Worm (Caenorhabditis elegans): ENCODE results near the gene eif-1.

eif-1 gene

ce11 chrII:5032669-5033068, 39.3 kb upstream of the eif-1 start (continued):
- peak; percentile 34 for TF ChIP-seq nhr-28 (tag; optimal IDR thresholded peaks at IDR 0.05)
- no peak for TF ChIP-seq mdt-29 (GFP tag; IDR thresholded peaks at IDR 0.05)
- TF ChIP-seq F44E2.7 (GFP tag; IDR thresholded peaks at IDR 0.05) = 0 out of 2 replicates have a peak, but pooled peaks have one; percentile 50
- peak; percentile 19 for TF ChIP-seq zfp-2 (tag; optimal IDR thresholded peaks at IDR 0.05)

DNA sequence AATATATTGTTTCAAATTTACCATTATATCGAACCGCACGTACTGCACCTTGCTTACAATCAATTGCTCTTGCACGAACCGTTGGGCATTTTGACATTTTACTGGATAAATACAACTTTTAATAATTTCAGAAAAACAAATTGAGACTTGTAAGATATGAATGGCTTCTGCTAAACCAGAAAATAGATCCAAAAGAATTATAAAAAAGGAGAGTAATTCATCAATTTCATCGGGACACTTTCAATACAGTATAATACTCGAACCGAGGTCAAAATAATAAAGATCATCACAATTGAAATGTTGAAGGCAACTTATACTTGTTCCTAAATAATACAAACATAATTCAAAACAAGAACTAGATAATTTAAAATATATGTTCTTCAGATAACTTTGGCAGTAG, 38.2 kb upstream of the eif-1 start, which contains the start of gene wdr-83:
Gene wdr-83 (minus strand): TSS at position 101 of the 400 bp plus-strand sequence.
- TF ChIP-seq Y5F2A.4 (GFP tag; optimal IDR thresholded peaks at IDR 0.05) (no peak), madf-5 (GFP tag; IDR thresholded peaks at IDR 0.05) (no peak), pqm-1 (tag; optimal IDR thresholded peaks at IDR 0.05) (no peak), lsy-2 (tag; optimal IDR thresholded peaks at IDR 0.05) (no peak), skn-1 (tag; optimal IDR thresholded peaks at IDR 0.05) (no peak), dmd-8 (GFP tag; IDR thresholded peaks at IDR 0.05) (no peak), Y48G9A.11 (GFP tag; IDR thresholded peaks at IDR 0.05) (no peak), php-3 (GFP tag; IDR thresholded peaks at IDR 0.05) (no peak), nhr-42 (GFP tag; IDR thresholded peaks at IDR 0.05) (no peak), dve-1 (tag; optimal IDR thresholded peaks at IDR 0.05; ENCODE audit: insufficient read depth) (no peak), nhr-28 (tag; optimal IDR thresholded peaks at IDR 0.05) (no peak), ceh-82 (tag; optimal IDR thresholded peaks at IDR 0.05) (no peak)

DNA sequence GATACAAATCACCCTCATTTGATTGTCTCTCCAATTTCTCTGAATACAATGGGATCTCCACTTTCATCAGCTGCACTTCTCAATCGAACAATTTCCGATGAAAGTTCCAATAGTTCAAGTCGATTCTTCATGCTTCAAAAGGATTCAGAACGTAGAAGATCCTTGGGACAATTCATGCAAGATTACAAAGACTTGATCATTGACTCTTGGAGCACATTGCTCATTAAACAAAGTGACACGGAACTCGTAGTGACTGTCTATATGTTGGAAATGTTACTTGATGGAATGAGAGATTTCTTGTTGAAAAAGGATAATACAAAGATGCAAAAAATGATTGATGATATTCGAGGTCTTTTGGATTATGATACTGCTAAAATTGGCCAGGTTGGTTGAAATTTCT, 34.6 kb upstream of the eif-1 start:
- TF ChIP-seq nhr-76 (tag; optimal IDR thresholded peaks at IDR 0.05) (no peak), unc-62 (GFP tag; optimal IDR thresholded peaks at IDR 0.05 in 1 of 2) (peak in 1 of 2 experiments; percentile 99), unc-62 (tag; optimal IDR thresholded peaks at IDR 0.05) (no peak)

ce11 chrII:5022381-5022855, 29.0 kb upstream of the eif-1 start, which contains the start of the genes nsy-1 and F59A6.13:
Gene nsy-1 (plus strand): TSS chrII:5022757.
Gene F59A6.13 (plus strand): TSS chrII:5022805.
- no peak for TF ChIP-seq Y75B8A.6 (GFP tag; IDR thresholded peaks at IDR 0.05)
- TF ChIP-seq mxl-2 (GFP tag; conservative IDR thresholded peaks at IDR 0.05) = no peak
- TF ChIP-seq mes-2 (tag; optimal IDR thresholded peaks at IDR 0.05; ENCODE audit: poor library complexity, severe bottlenecking) = no peak
- peak; percentile 79 for TF ChIP-seq pqm-1 (tag; optimal IDR thresholded peaks at IDR 0.05)
- TF ChIP-seq php-3 (GFP tag; IDR thresholded peaks at IDR 0.05) = 0 out of 2 replicates have a peak, but pooled peaks have one; percentile 15
- TF ChIP-seq lim-7 (GFP tag; IDR thresholded peaks at IDR 0.05) = no peak
- TF ChIP-seq nhr-28 (tag; optimal IDR thresholded peaks at IDR 0.05) = peak; percentile 3
- peak; percentile 39 for TF ChIP-seq dve-1 (tag; optimal IDR thresholded peaks at IDR 0.05; ENCODE audit: insufficient read depth)
- peak; percentile 10 for TF ChIP-seq hlh-11 (tag; optimal IDR thresholded peaks at IDR 0.05)
- no peak for TF ChIP-seq zip-11 (GFP tag; IDR thresholded peaks at IDR 0.05)
- TF ChIP-seq madf-9 (GFP tag; conservative IDR thresholded peaks at IDR 0.05) = no peak
- no peak for TF ChIP-seq ceh-82 (tag; optimal IDR thresholded peaks at IDR 0.05)
- peak; percentile 70 for TF ChIP-seq dmd-6 (GFP tag; IDR thresholded peaks at IDR 0.05)
- TF ChIP-seq daf-16 (GFP tag; optimal IDR thresholded peaks at IDR 0.05) = no peak
- TF ChIP-seq daf-16 (tag; optimal IDR thresholded peaks at IDR 0.05) = peak; percentile 72

DNA sequence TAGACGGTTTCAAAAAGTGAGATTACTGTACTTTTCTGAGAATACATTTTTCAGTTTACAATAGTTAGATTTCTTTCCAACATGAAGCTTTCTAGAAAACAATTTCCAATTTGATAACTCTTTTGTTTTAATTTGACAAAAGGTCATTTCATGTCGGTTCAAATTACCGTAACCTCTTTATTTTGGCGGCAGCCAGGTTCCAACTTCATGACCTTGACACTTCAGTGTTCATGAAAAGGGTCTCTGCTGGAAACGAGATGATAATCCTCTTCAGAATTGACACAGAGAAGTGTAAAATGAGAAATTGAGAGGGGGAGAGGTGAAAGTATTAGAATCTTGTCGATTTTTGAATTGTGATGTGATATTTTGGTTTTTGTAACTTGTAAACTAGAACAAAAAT, 28.1 kb upstream of the eif-1 start:
- TF ChIP-seq F49E8.2 (tag; optimal IDR thresholded peaks at IDR 0.05; ENCODE audit: borderline replicate concordance) = no peak
- no peak for TF ChIP-seq lin-15B (tag; optimal IDR thresholded peaks at IDR 0.05)
- peak in 1 of 2 experiments; percentile 9 for TF ChIP-seq lsy-2 (tag; optimal IDR thresholded peaks at IDR 0.05)
- no peak for TF ChIP-seq F37D6.2 (tag; optimal IDR thresholded peaks at IDR 0.05)
- no peak for TF ChIP-seq zfp-2 (tag; optimal IDR thresholded peaks at IDR 0.05)
- TF ChIP-seq F10B5.3 (tag; optimal IDR thresholded peaks at IDR 0.05) = no peak
- peak; percentile 41 for TF ChIP-seq nhr-25 (tag; optimal IDR thresholded peaks at IDR 0.05; ENCODE audit: borderline replicate concordance, insufficient read depth)
